Worm (Caenorhabditis elegans) whole organism, L2 larva: Measurements from ENCODE around the gene Y55B1BL.1.

Source experiments
- ceh-16 ChIP-seq: fragments of 150-350 bp; optimal IDR thresholded peaks from 2 replicates; lab custom pipeline; 2014; ENCODE audit warnings: missing biosample characterization, missing genetic modification characterization
- egl-27 ChIP-seq: sonication (generic microtip); optimal IDR thresholded peaks from 3 replicates; lab custom pipeline; 2017; ENCODE audit warnings: missing biosample characterization, missing genetic modification reagents, missing genetic modification characterization
- nhr-10 ChIP-seq: sonication (generic microtip); optimal IDR thresholded peaks from 2 replicates; lab custom pipeline; 2017; ENCODE audit warnings: missing biosample characterization, missing genetic modification characterization
- peb-1 ChIP-seq: fragments of 150-350 bp; optimal IDR thresholded peaks from 2 replicates; lab custom pipeline; 2014; ENCODE audit warnings: missing biosample characterization, missing genetic modification characterization
- skn-1 ChIP-seq: sonication (generic microtip); optimal IDR thresholded peaks from 2 replicates; lab custom pipeline; 2017; ENCODE audit warnings: missing biosample characterization, missing genetic modification characterization

The Y55B1BL.1 gene

DNA sequence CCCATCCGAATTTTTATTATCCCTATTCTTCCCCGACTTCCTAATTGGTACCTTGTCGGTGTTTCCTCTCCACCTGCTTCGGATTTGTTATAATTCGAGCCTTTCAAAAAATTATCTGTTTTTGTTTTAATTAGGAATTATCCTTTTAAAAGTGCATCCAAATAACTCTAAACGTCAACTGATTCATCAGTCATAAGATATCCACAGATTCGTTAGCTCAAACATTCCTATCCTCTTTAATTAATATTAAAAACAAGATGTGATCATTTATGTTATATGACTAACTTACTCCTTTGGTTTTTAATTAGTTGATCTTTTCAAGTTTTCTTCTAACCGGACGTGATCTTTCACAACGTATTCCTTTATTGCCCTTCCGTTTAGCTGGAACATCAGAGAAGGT, 44.7 kb downstream of the Y55B1BL.1 start:
- TF ChIP-seq ceh-16 (tag; lab: Kevin White, UChicago) (no peak), skn-1 (tag; lab: Kevin White, UChicago) (no peak), peb-1 (tag; lab: Kevin White, UChicago) (no peak), egl-27 (tag; lab: Kevin White, UChicago) (no peak), nhr-10 (no peak)
